Fruit fly (Drosophila melanogaster) whole organism, prepupa: ENCODE data around the gene CG3081.
A peak's percentile ranks its signal among the peaks of the same experiment; 100 is the strongest.

Experiments
- Blimp-1 ChIP-seq: fragments of 200-800 bp; sonication (Bioruptor generic); optimal IDR thresholded peaks from 3 replicates; lab custom pipeline; 2017; ENCODE audit warnings: missing biosample characterization, missing genetic modification characterization, mild to moderate bottlenecking, moderate library complexity, missing genetic modification reagents
- CG8632 ChIP-seq: fragments of 200-800 bp; sonication (Bioruptor generic); optimal IDR thresholded peaks from 3 replicates; lab custom pipeline; 2016; ENCODE audit warnings: missing biosample characterization, missing genetic modification characterization
- Eip93F ChIP-seq: fragments of 200-800 bp; sonication (Bioruptor generic); optimal IDR thresholded peaks from 2 replicates; lab custom pipeline; 2016; ENCODE audit warnings: missing biosample characterization, mild to moderate bottlenecking, missing genetic modification characterization
- Ets21C ChIP-seq: fragments of 200-800 bp; sonication (Bioruptor generic); optimal IDR thresholded peaks from 3 replicates; lab custom pipeline; 2016; ENCODE audit warnings: missing biosample characterization, missing genetic modification characterization
- svp ChIP-seq: fragments of 200-800 bp; sonication (Bioruptor generic); peaks from one replicate; lab custom pipeline; 2016; ENCODE audit warnings: missing biosample characterization, missing genetic modification characterization
- vri ChIP-seq: fragments of 200-800 bp; sonication (Bioruptor generic); optimal IDR thresholded peaks from 3 replicates; lab custom pipeline; 2016; ENCODE audit warnings: missing biosample characterization, mild to moderate bottlenecking, missing genetic modification characterization

DNA sequence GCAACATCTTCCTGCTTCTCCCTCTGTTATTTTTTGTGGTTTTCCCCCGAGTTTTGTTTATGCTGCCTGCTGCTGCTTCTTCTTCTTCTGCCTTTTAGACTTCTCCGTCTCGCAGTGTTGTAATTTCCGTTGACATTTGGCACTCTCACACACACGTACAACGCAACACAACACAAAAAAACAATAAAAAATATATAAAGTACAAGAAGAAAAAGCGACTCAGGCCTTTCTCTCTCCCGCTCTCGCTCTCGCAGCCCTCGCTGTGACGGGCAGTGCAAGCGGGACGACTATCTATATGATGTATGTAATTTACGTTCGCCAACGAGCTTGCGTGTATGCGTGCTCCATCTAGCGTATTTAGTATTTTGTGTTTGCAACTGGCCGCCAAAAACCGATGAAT, 42.4 kb upstream of the CG3081 start:
- TF ChIP-seq vri (GFP tag; lab: Kevin White, UChicago) (peak; percentile 87), CG8632 (GFP tag; lab: Kevin White, UChicago) (peak; percentile 37), Eip93F (GFP tag; lab: Kevin White, UChicago) (peak; percentile 2), svp (GFP tag; lab: Kevin White, UChicago) (peak; percentile 93), Ets21C (GFP tag; lab: Kevin White, UChicago) (no peak), Blimp-1 (GFP tag; lab: Kevin White, UChicago) (peak; percentile 5)
